Fruit fly (Drosophila melanogaster): ENCODE results near the gene CG11357.
A peak's percentile ranks its signal among the peaks of the same experiment; 100 is the strongest.

CG11357 gene

dm6 chr3L:4553395-4553794 lies 11.5 kb downstream of the CG11357 start (continued):
- no peak for TF ChIP-seq onecut (GFP tag; IDR thresholded peaks at IDR 0.05)
- TF ChIP-seq CG11456 (GFP tag; IDR thresholded peaks at IDR 0.05) = no peak
- TF ChIP-seq Ravus (GFP tag; IDR thresholded peaks at IDR 0.05) = no peak
- no peak for TF ChIP-seq jumu (GFP tag; optimal IDR thresholded peaks at IDR 0.05)
- no peak for TF ChIP-seq ash1 (GFP tag; optimal IDR thresholded peaks at IDR 0.05)
- no peak for TF ChIP-seq oc (tag; optimal IDR thresholded peaks at IDR 0.05)
- TF ChIP-seq Deaf1 (tag; optimal IDR thresholded peaks at IDR 0.05) = no peak
- no peak for TF ChIP-seq CG42726 (GFP tag; IDR thresholded peaks at IDR 0.05; ENCODE audit: partially characterized antibody)
- peak; percentile 94 for TF ChIP-seq Myb (GFP tag; optimal IDR thresholded peaks at IDR 0.05)
- no peak for TF ChIP-seq da (GFP tag; optimal IDR thresholded peaks at IDR 0.05)
- no peak for TF ChIP-seq Optix (GFP tag; IDR thresholded peaks at IDR 0.05)
- no peak for TF ChIP-seq Atf3 (GFP tag; optimal IDR thresholded peaks at IDR 0.05)
- no peak for TF ChIP-seq gcm (GFP tag; optimal IDR thresholded peaks at IDR 0.05)
- no peak for TF ChIP-seq HLH4C (GFP tag; IDR thresholded peaks at IDR 0.05; ENCODE audit: partially characterized antibody)
- no peak for TF ChIP-seq CG10462 (GFP tag; optimal IDR thresholded peaks at IDR 0.05)
- no peak for TF ChIP-seq kah (GFP tag; optimal IDR thresholded peaks at IDR 0.05)
- no peak for TF ChIP-seq emc (GFP tag; optimal IDR thresholded peaks at IDR 0.05)
- no peak for TF ChIP-seq btn (GFP tag; optimal IDR thresholded peaks at IDR 0.05)
- TF ChIP-seq Poxn (GFP tag; IDR thresholded peaks at IDR 0.05) = no peak
- no peak for TF ChIP-seq CG10267 (tag; optimal IDR thresholded peaks at IDR 0.05)
- peak; percentile 19 for TF ChIP-seq Dek (tag; optimal IDR thresholded peaks at IDR 0.05)
- no peak for TF ChIP-seq CG6175 (GFP tag; IDR thresholded peaks at IDR 0.05)
- TF ChIP-seq Awh (GFP tag; IDR thresholded peaks at IDR 0.05) = no peak
- TF ChIP-seq CG14710 (tag; optimal IDR thresholded peaks at IDR 0.05) = peak; percentile 34
- peak; percentile 8 for TF ChIP-seq CG2120 (GFP tag; optimal IDR thresholded peaks at IDR 0.05)
- no peak for TF ChIP-seq Camta (GFP tag; optimal IDR thresholded peaks at IDR 0.05)
- TF ChIP-seq CG6683 (GFP tag; optimal IDR thresholded peaks at IDR 0.05) = no peak
- TF ChIP-seq tgo (GFP tag; IDR thresholded peaks at IDR 0.05) = no peak
- TF ChIP-seq sisA (GFP tag; IDR thresholded peaks at IDR 0.05) = peak; percentile 4; the same call in 1 of the 2 replicates
- TF ChIP-seq amos (GFP tag; IDR thresholded peaks at IDR 0.05; ENCODE audit: partially characterized antibody) = 0 out of 2 replicates have a peak, but pooled peaks have one; percentile 10
- no peak for TF ChIP-seq bsh (GFP tag; optimal IDR thresholded peaks at IDR 0.05)
- peak; percentile 26; the same call in 1 of the 2 replicates for TF ChIP-seq Adf1 (GFP tag; IDR thresholded peaks at IDR 0.05)
- peak; percentile 17 for TF ChIP-seq CG12391 (tag; optimal IDR thresholded peaks at IDR 0.05)
- TF ChIP-seq Hmr (GFP tag; optimal IDR thresholded peaks at IDR 0.05) = no peak
- no peak for TF ChIP-seq CG4328 (GFP tag; optimal IDR thresholded peaks at IDR 0.05)
- no peak for TF ChIP-seq h (optimal IDR thresholded peaks at IDR 0.05)
- 0 out of 3 replicates have a peak, but pooled peaks have one; percentile 38 for TF ChIP-seq CG6791 (GFP tag; IDR thresholded peaks at IDR 0.05; ENCODE audit: partially characterized antibody)
- TF ChIP-seq gsb-n (tag; optimal IDR thresholded peaks at IDR 0.05) = no peak
- TF ChIP-seq E2f2 (GFP tag; IDR thresholded peaks at IDR 0.05) = peak; percentile 94
- TF ChIP-seq CG11696 (GFP tag; IDR thresholded peaks at IDR 0.05) = no peak
- TF ChIP-seq unpg (GFP tag; optimal IDR thresholded peaks at IDR 0.05) = no peak
- no peak for TF ChIP-seq Nf-YA (GFP tag; IDR thresholded peaks at IDR 0.05)
- TF ChIP-seq tx (GFP tag; optimal IDR thresholded peaks at IDR 0.05) = no peak
- TF ChIP-seq CG10431 (GFP tag; optimal IDR thresholded peaks at IDR 0.05) = no peak
- TF ChIP-seq gcm2 (GFP tag; optimal IDR thresholded peaks at IDR 0.05) = no peak
- TF ChIP-seq crc (GFP tag; optimal IDR thresholded peaks at IDR 0.05) = no peak
- TF ChIP-seq Dfd (GFP tag; optimal IDR thresholded peaks at IDR 0.05) = peak in 1 of 2 experiments; percentile 66
- TF ChIP-seq CG15601 (tag; optimal IDR thresholded peaks at IDR 0.05) = peak; percentile 18
- no peak for TF ChIP-seq HLH54F (GFP tag; optimal IDR thresholded peaks at IDR 0.05)
- TF ChIP-seq row (GFP tag; IDR thresholded peaks at IDR 0.05) = no peak
- no peak for TF ChIP-seq tap (tag; optimal IDR thresholded peaks at IDR 0.05)
- TF ChIP-seq CTCF (GFP tag; optimal IDR thresholded peaks at IDR 0.05) = peak; percentile 7
- TF ChIP-seq CG2199 (GFP tag; IDR thresholded peaks at IDR 0.05) = peak; percentile 90; the same call in 2 of the 3 replicates

Data from whole organism, embryonic.